Worm (Caenorhabditis elegans): ENCODE results near the gene Y46E12BL.2.

The Y46E12BL.2 gene

ce11 chrII:15264593-15264992 is 31.8 kb downstream of the Y46E12BL.2 start:
- no peak for TF ChIP-seq flt-1 (GFP tag; IDR thresholded peaks at IDR 0.05)
- TF ChIP-seq F13C5.2 (tag; optimal IDR thresholded peaks at IDR 0.05) = no peak
- no peak for TF ChIP-seq B0310.2 (tag; optimal IDR thresholded peaks at IDR 0.05)
- TF ChIP-seq ceh-13 (GFP tag; optimal IDR thresholded peaks at IDR 0.05) = no peak
- TF ChIP-seq hmg-4 (GFP tag; optimal IDR thresholded peaks at IDR 0.05) = peak; percentile 44
- no peak for TF ChIP-seq tbx-11 (GFP tag; IDR thresholded peaks at IDR 0.05)
- TF ChIP-seq aly-1 (tag; optimal IDR thresholded peaks at IDR 0.05) = no peak
- no peak for TF ChIP-seq scrt-1 (GFP tag; IDR thresholded peaks at IDR 0.05)

DNA sequence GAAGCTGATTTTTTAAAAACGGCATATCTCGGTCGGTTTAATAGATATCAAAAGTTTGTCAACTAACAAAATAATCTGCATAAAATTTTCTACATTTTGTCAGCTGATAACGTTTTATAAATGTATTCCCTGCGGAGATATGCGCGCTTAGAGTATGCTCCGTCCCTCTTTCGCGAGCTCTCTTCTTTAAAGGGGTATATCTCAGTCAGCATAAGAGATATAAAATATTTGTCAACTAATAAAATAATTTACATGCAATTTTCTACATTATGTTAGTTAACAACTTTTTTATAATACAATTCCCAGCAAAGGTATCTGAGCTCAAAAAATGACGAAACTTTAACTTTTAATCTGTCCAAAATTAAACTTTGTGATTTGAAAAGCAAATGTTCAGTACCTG is 32.7 kb downstream of the Y46E12BL.2 start:
- TF ChIP-seq sea-1 (GFP tag; conservative IDR thresholded peaks at IDR 0.05) = no peak

DNA sequence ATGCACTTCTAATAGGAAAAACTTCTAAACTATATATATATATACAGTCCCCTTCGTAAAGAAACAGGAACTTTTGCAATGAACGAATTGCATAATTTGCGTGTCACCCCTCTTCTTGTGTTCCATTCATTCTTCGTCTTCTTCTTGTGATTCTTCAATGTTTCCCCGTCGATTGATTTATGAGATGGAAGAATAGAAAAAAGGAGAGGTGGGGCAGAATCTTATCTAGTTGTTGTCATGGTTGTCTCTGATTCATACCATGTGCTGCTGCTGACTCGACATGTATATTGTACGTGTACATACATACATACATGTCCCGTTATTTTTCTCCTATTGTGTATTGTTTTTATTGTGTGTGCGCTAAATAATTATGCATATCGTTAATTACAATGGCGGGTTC is 33.2 kb downstream of the Y46E12BL.2 start:
- TF ChIP-seq tbx-11 (GFP tag; IDR thresholded peaks at IDR 0.05) (no peak), tra-4 (tag; optimal IDR thresholded peaks at IDR 0.05) (no peak), tbx-37 (GFP tag; conservative IDR thresholded peaks at IDR 0.05) (no peak), F13C5.2 (tag; optimal IDR thresholded peaks at IDR 0.05) (no peak), ceh-13 (GFP tag; optimal IDR thresholded peaks at IDR 0.05) (no peak), sea-1 (GFP tag; conservative IDR thresholded peaks at IDR 0.05) (no peak), scrt-1 (GFP tag; IDR thresholded peaks at IDR 0.05) (no peak), flt-1 (GFP tag; IDR thresholded peaks at IDR 0.05) (no peak), hmg-4 (GFP tag; optimal IDR thresholded peaks at IDR 0.05) (no peak), ets-7 (tag; optimal IDR thresholded peaks at IDR 0.05) (no peak), B0310.2 (tag; optimal IDR thresholded peaks at IDR 0.05) (no peak), pes-1 (GFP tag; IDR thresholded peaks at IDR 0.05) (no peak), aly-1 (tag; optimal IDR thresholded peaks at IDR 0.05) (no peak), hmbx-1 (tag; optimal IDR thresholded peaks at IDR 0.05) (no peak), ceh-36 (tag; optimal IDR thresholded peaks at IDR 0.05) (no peak), ama-1 (optimal IDR thresholded peaks at IDR 0.05) (no peak), hnd-1 (tag; optimal IDR thresholded peaks at IDR 0.05) (no peak)

DNA sequence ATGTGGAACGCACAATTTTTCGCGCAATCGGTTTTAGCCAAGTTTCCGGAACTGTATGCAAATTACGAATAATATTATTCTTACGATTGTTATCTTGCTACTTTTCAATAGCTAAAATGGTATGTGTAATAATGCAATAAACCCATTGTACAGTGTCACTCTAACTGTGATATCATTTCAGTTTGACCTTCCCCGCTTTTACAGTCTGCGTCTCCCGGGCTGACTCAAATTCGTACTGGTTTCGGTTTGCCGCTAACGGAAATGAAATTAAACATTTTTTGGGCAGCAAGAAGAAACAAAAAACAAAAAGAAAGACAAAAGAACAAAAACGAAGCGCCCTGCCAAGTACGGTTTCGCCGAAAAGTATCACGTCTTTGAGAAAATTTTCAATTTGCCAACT is 33.7 kb downstream of the Y46E12BL.2 start:
- TF ChIP-seq F13C5.2 (tag; optimal IDR thresholded peaks at IDR 0.05) = no peak
- no peak for TF ChIP-seq flt-1 (GFP tag; IDR thresholded peaks at IDR 0.05)
- no peak for TF ChIP-seq hnd-1 (tag; optimal IDR thresholded peaks at IDR 0.05)
- no peak for TF ChIP-seq ceh-13 (GFP tag; optimal IDR thresholded peaks at IDR 0.05)
- no peak for TF ChIP-seq ceh-36 (tag; optimal IDR thresholded peaks at IDR 0.05)
- no peak for TF ChIP-seq hmg-4 (GFP tag; optimal IDR thresholded peaks at IDR 0.05)
- TF ChIP-seq hmbx-1 (tag; optimal IDR thresholded peaks at IDR 0.05) = no peak
- TF ChIP-seq sea-1 (GFP tag; conservative IDR thresholded peaks at IDR 0.05) = no peak
- no peak for TF ChIP-seq tbx-11 (GFP tag; IDR thresholded peaks at IDR 0.05)
- no peak for TF ChIP-seq ets-7 (tag; optimal IDR thresholded peaks at IDR 0.05)
- no peak for TF ChIP-seq ama-1 (optimal IDR thresholded peaks at IDR 0.05)
- no peak for TF ChIP-seq pes-1 (GFP tag; IDR thresholded peaks at IDR 0.05)
- TF ChIP-seq tbx-37 (GFP tag; conservative IDR thresholded peaks at IDR 0.05) = no peak
- TF ChIP-seq aly-1 (tag; optimal IDR thresholded peaks at IDR 0.05) = no peak

ce11 chrII:15268195-15268594 is 35.4 kb downstream of the Y46E12BL.2 start, which contains the start of gene rga-9:
Gene rga-9, plus strand, starts transcription at chrII:15268210.
- TF ChIP-seq ama-1 (optimal IDR thresholded peaks at IDR 0.05) (no peak), tbx-37 (GFP tag; conservative IDR thresholded peaks at IDR 0.05) (no peak), tbx-11 (GFP tag; IDR thresholded peaks at IDR 0.05) (no peak), sea-1 (GFP tag; conservative IDR thresholded peaks at IDR 0.05) (no peak), hmbx-1 (tag; optimal IDR thresholded peaks at IDR 0.05) (no peak), F13C5.2 (tag; optimal IDR thresholded peaks at IDR 0.05) (no peak), ceh-36 (tag; optimal IDR thresholded peaks at IDR 0.05) (no peak)

- TF ChIP-seq F13C5.2 (tag; optimal IDR thresholded peaks at IDR 0.05) = no peak
- no peak for TF ChIP-seq flt-1 (GFP tag; IDR thresholded peaks at IDR 0.05)
- no peak for TF ChIP-seq hmbx-1 (tag; optimal IDR thresholded peaks at IDR 0.05)
- TF ChIP-seq sea-1 (GFP tag; conservative IDR thresholded peaks at IDR 0.05) = no peak
- TF ChIP-seq aly-1 (tag; optimal IDR thresholded peaks at IDR 0.05) = no peak
- TF ChIP-seq tra-4 (tag; optimal IDR thresholded peaks at IDR 0.05) = no peak
- TF ChIP-seq ceh-13 (GFP tag; optimal IDR thresholded peaks at IDR 0.05) = no peak
- TF ChIP-seq tbx-37 (GFP tag; conservative IDR thresholded peaks at IDR 0.05) = no peak
- no peak for TF ChIP-seq ets-7 (tag; optimal IDR thresholded peaks at IDR 0.05)
- TF ChIP-seq tbx-11 (GFP tag; IDR thresholded peaks at IDR 0.05) = no peak
- no peak for TF ChIP-seq scrt-1 (GFP tag; IDR thresholded peaks at IDR 0.05)
- TF ChIP-seq B0310.2 (tag; optimal IDR thresholded peaks at IDR 0.05) = no peak
- TF ChIP-seq pes-1 (GFP tag; IDR thresholded peaks at IDR 0.05) = no peak
- TF ChIP-seq hmg-4 (GFP tag; optimal IDR thresholded peaks at IDR 0.05) = no peak
- no peak for TF ChIP-seq ceh-36 (tag; optimal IDR thresholded peaks at IDR 0.05)
- no peak for TF ChIP-seq ama-1 (optimal IDR thresholded peaks at IDR 0.05)
- TF ChIP-seq hnd-1 (tag; optimal IDR thresholded peaks at IDR 0.05) = no peak
Measured at ce11 chrII:15272962-15273361, 40.2 kb downstream of the Y46E12BL.2 start.

Data from whole organism, early embryonic.